Fruit fly (Drosophila melanogaster): ENCODE data around the gene ppk27.
A peak's percentile ranks its signal among the peaks of the same experiment; 100 is the strongest.

ppk27 gene

dm6 chr3L:3770823-3771222, 15.8 kb upstream of the ppk27 start (continued):
- no peak for TF ChIP-seq CG17328 (GFP tag; IDR thresholded peaks at IDR 0.05)
- TF ChIP-seq salm (tag; optimal IDR thresholded peaks at IDR 0.05): no peak
- TF ChIP-seq CG7357 (GFP tag; IDR thresholded peaks at IDR 0.05): no peak
- TF ChIP-seq Tbp (GFP tag; optimal IDR thresholded peaks at IDR 0.05): no peak
- TF ChIP-seq CG14441 (GFP tag; IDR thresholded peaks at IDR 0.05): 0 out of 2 replicates have a peak, but pooled peaks have one; percentile 13
- TF ChIP-seq lilli (GFP tag; optimal IDR thresholded peaks at IDR 0.05): peak; percentile 66
- TF ChIP-seq CG16863 (GFP tag; optimal IDR thresholded peaks at IDR 0.05): no peak
- peak; percentile 73 for TF ChIP-seq slbo (GFP tag; IDR thresholded peaks at IDR 0.05)
- TF ChIP-seq esg (GFP tag; conservative IDR thresholded peaks at IDR 0.05): peak; percentile 50; the same call in 1 of the 2 replicates
- no peak for TF ChIP-seq kah (GFP tag; optimal IDR thresholded peaks at IDR 0.05)
- TF ChIP-seq CG13775 (GFP tag; optimal IDR thresholded peaks at IDR 0.05): peak; percentile 35
- TF ChIP-seq Xrp1 (GFP tag; IDR thresholded peaks at IDR 0.05): 0 out of 2 replicates have a peak, but pooled peaks have one; percentile 12
- no peak for TF ChIP-seq Asciz (GFP tag; optimal IDR thresholded peaks at IDR 0.05)
- TF ChIP-seq CG7963 (GFP tag; IDR thresholded peaks at IDR 0.05; ENCODE audit: partially characterized antibody): no peak
- TF ChIP-seq Doc3 (GFP tag; IDR thresholded peaks at IDR 0.05; ENCODE audit: partially characterized antibody): no peak
- TF ChIP-seq rib (GFP tag; IDR thresholded peaks at IDR 0.05): peak; percentile 45; the same call in 1 of the 2 replicates
- TF ChIP-seq mld (GFP tag; IDR thresholded peaks at IDR 0.05; ENCODE audit: partially characterized antibody): no peak
- peak; percentile 57; the same call in 2 of the 3 replicates for TF ChIP-seq Dbx (GFP tag; IDR thresholded peaks at IDR 0.05)
- TF ChIP-seq chn (GFP tag; optimal IDR thresholded peaks at IDR 0.05): no peak
- TF ChIP-seq al (GFP tag; IDR thresholded peaks at IDR 0.05): peak; percentile 59
- TF ChIP-seq CG2129 (GFP tag; IDR thresholded peaks at IDR 0.05; ENCODE audit: partially characterized antibody): no peak
- TF ChIP-seq hb (GFP tag; IDR thresholded peaks at IDR 0.05; ENCODE audit: partially characterized antibody): no peak
- no peak for TF ChIP-seq NK7.1 (GFP tag; optimal IDR thresholded peaks at IDR 0.05)
- peak; percentile 45; the same call in 2 of the 3 replicates for TF ChIP-seq Aef1 (GFP tag; IDR thresholded peaks at IDR 0.05)
- TF ChIP-seq CG7271 (tag; optimal IDR thresholded peaks at IDR 0.05): no peak
- no peak for TF ChIP-seq pros (GFP tag; optimal IDR thresholded peaks at IDR 0.05)
- TF ChIP-seq lab (GFP tag; optimal IDR thresholded peaks at IDR 0.05): peak; percentile 57
- TF ChIP-seq tna (GFP tag; IDR thresholded peaks at IDR 0.05; ENCODE audit: partially characterized antibody): no peak
- TF ChIP-seq CG11093 (GFP tag; IDR thresholded peaks at IDR 0.05): no peak
- no peak for TF ChIP-seq Lim3 (GFP tag; IDR thresholded peaks at IDR 0.05)
- no peak for TF ChIP-seq CG14667 (GFP tag; IDR thresholded peaks at IDR 0.05)
- TF ChIP-seq sisA (GFP tag; IDR thresholded peaks at IDR 0.05): peak; percentile 35; the same call in 1 of the 2 replicates
- TF ChIP-seq CG15269 (tag; optimal IDR thresholded peaks at IDR 0.05): peak; percentile 62
- no peak for TF ChIP-seq oc (tag; optimal IDR thresholded peaks at IDR 0.05)
- TF ChIP-seq exex (tag; optimal IDR thresholded peaks at IDR 0.05): no peak
- no peak for TF ChIP-seq dan (GFP tag; IDR thresholded peaks at IDR 0.05)
- TF ChIP-seq Gsc (GFP tag; IDR thresholded peaks at IDR 0.05): no peak
- TF ChIP-seq pan (optimal IDR thresholded peaks at IDR 0.05): no peak
- TF ChIP-seq pan (GFP tag; optimal IDR thresholded peaks at IDR 0.05 in 1 of 2, IDR thresholded peaks at IDR 0.05 in 1 of 2): peak in 1 of 2 experiments; percentile 25
- TF ChIP-seq cwo (GFP tag; optimal IDR thresholded peaks at IDR 0.05): peak; percentile 89
- no peak for TF ChIP-seq CG3163 (GFP tag; optimal IDR thresholded peaks at IDR 0.05)
- peak; percentile 58 for TF ChIP-seq PHDP (tag; optimal IDR thresholded peaks at IDR 0.05)
- TF ChIP-seq btn (GFP tag; optimal IDR thresholded peaks at IDR 0.05): no peak
- no peak for TF ChIP-seq CG11398 (GFP tag; optimal IDR thresholded peaks at IDR 0.05)
- TF ChIP-seq CG2875 (GFP tag; optimal IDR thresholded peaks at IDR 0.05): no peak
- no peak for TF ChIP-seq CG6791 (GFP tag; IDR thresholded peaks at IDR 0.05; ENCODE audit: partially characterized antibody)
- TF ChIP-seq NC2α (GFP tag; optimal IDR thresholded peaks at IDR 0.05): no peak
- TF ChIP-seq tx (GFP tag; optimal IDR thresholded peaks at IDR 0.05): peak; percentile 37
- peak; percentile 55 for TF ChIP-seq pho (GFP tag; optimal IDR thresholded peaks at IDR 0.05)
- no peak for TF ChIP-seq bsh (GFP tag; optimal IDR thresholded peaks at IDR 0.05)
- TF ChIP-seq CG10431 (GFP tag; optimal IDR thresholded peaks at IDR 0.05): no peak
